Worm (Caenorhabditis elegans) whole organism, young adult: Measurements from ENCODE around the gene aat-1.

ENCODE experiments used
- Y95B8A.8 ChIP-seq: fragments of 200-800 bp; sonication (Bioruptor generic); IDR thresholded peaks from 2 replicates; pipeline ENCODE4 v1.3.6; 2022; ENCODE audit warnings: missing genetic modification reagents, missing genetic modification characterization, missing compliant biosample characterization
- ama-1 ChIP-seq, 3 experiments: fragments of 150-350 bp in 1 of 3; sonication (generic microtip) in 2 of 3; optimal IDR thresholded peaks; 2 replicates each; lab custom pipeline; 2014 to 2018; ENCODE audit warnings: missing biosample characterization in 2 of 3, missing genetic modification characterization in 2 of 3, missing genetic modification reagents in 2 of 3
- bed-2 ChIP-seq: fragments of 200-800 bp; sonication (Bioruptor generic); IDR thresholded peaks from 2 replicates; pipeline ENCODE4 v1.3.6; 2022; ENCODE audit warnings: missing genetic modification reagents, missing genetic modification characterization, missing compliant biosample characterization
- efl-1 ChIP-seq: fragments of 150-350 bp; optimal IDR thresholded peaks from 2 replicates; lab custom pipeline; 2014; ENCODE audit warnings: missing biosample characterization, missing genetic modification reagents, missing genetic modification characterization
- ets-4 ChIP-seq: fragments of 200-800 bp; sonication (Bioruptor generic); optimal IDR thresholded peaks from 2 replicates; lab custom pipeline; 2018; ENCODE audit warnings: mild to moderate bottlenecking, missing genetic modification characterization, missing compliant biosample characterization
- hrde-1 ChIP-seq: sonication (generic microtip); optimal IDR thresholded peaks from 2 replicates; lab custom pipeline; 2016; ENCODE audit warnings: missing genetic modification characterization, mild to moderate bottlenecking, missing compliant biosample characterization, moderate library complexity, missing genotype, missing genetic modification reagents, borderline replicate concordance
- nfyb-1 ChIP-seq: fragments of 200-800 bp; sonication (Bioruptor generic); IDR thresholded peaks from 2 replicates; pipeline ENCODE4 v1.3.6; 2022; ENCODE audit warnings: missing genetic modification reagents, missing genetic modification characterization, missing compliant biosample characterization
- unc-130 ChIP-seq: sonication (generic microtip); optimal IDR thresholded peaks from 2 replicates; lab custom pipeline; 2016; ENCODE audit warnings: missing genetic modification reagents, missing genetic modification characterization, missing compliant biosample characterization
- unc-62 ChIP-seq: fragments of 150-350 bp; optimal IDR thresholded peaks from 2 replicates; lab custom pipeline; 2014; ENCODE audit warnings: missing biosample characterization, missing genetic modification reagents, missing genetic modification characterization

DNA sequence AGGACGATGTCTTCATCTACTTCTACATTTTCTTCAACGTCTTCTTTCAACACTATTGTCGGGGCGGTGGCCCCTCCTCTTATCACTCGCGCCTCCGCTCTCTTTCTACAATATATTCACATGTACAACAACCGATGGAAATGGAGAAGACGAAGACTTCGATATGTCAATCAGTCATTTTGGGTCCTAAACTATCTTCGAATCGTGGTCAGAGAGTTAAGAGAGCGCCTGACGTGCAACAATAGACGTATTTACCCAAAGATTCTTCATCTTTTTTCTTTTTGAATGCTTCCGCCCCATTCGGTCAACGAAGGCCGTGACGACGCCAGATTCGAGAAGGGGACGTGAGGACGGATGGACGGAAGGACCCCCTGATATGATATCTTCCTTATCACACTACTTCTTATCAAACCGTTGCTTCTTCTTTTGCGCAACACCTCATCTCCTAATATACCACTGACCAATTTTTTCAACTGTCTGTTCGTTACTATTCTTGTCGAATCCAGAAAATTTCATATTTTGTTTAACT lies 31.5 kb upstream of the aat-1 start:
- TF ChIP-seq unc-62 (GFP tag; lab: Kevin White, UChicago) (no peak), Y95B8A.8 (no peak), ama-1 (optimal IDR thresholded peaks at IDR 0.05; lab: Kevin White, UChicago) (no peak), ama-1 (GFP tag; optimal IDR thresholded peaks at IDR 0.05; lab: Kevin White, UChicago) (no peak), hrde-1 (tag; lab: Kevin White, UChicago) (no peak), efl-1 (GFP tag; lab: Kevin White, UChicago) (no peak), unc-130 (GFP tag; lab: Kevin White, UChicago) (no peak), nfyb-1 (GFP tag; lab: Robert Waterston, UW) (no peak), ets-4 (no peak), bed-2 (GFP tag; lab: Robert Waterston, UW) (no peak)
